Fruit fly (Drosophila melanogaster) whole organism, wandering third instar larva: ENCODE measurements around the gene mTTF.

Source experiments
- CrebA ChIP-seq: fragments of 200-800 bp; sonication (Bioruptor generic); optimal IDR thresholded peaks from 2 replicates; lab custom pipeline; 2016; ENCODE audit warnings: missing biosample characterization, mild to moderate bottlenecking, missing genetic modification characterization, borderline replicate concordance
- GATAd ChIP-seq: sonication (Bioruptor generic); optimal IDR thresholded peaks from 2 replicates; lab custom pipeline; 2016; ENCODE audit warnings: missing biosample characterization, missing genetic modification characterization
- Rel ChIP-seq, 2 experiments: fragments of 200-800 bp; sonication (Bioruptor generic) in 1 of 2; optimal IDR thresholded peaks; 2 replicates in 1 of 2; 3 replicates in 1 of 2; lab custom pipeline; 2016 to 2019; ENCODE audit warnings: mild to moderate bottlenecking in 2 of 2, missing biosample characterization in 2 of 2, missing genetic modification characterization in 2 of 2, moderate library complexity in 1 of 2
- foxo ChIP-seq, 2 experiments: fragments of 200-800 bp; sonication (Bioruptor generic); optimal IDR thresholded peaks; 2 replicates in 1 of 2; 3 replicates in 1 of 2; lab custom pipeline; 2016 to 2017; ENCODE audit warnings: missing biosample characterization in 2 of 2, missing genetic modification characterization in 2 of 2

- no peak for TF ChIP-seq Rel (GFP tag; optimal IDR thresholded peaks at IDR 0.05; lab: Kevin White, UChicago)
- TF ChIP-seq Rel (tag; optimal IDR thresholded peaks at IDR 0.05; lab: Kevin White, UChicago): no peak
- TF ChIP-seq CrebA (GFP tag; lab: Kevin White, UChicago): no peak
- TF ChIP-seq GATAd (GFP tag; lab: Kevin White, UChicago): no peak
- TF ChIP-seq foxo (GFP tag; optimal IDR thresholded peaks at IDR 0.05; lab: Kevin White, UChicago): peak in 1 of 2 experiments; percentile 5
Measured at dm6 chr2L:14372254-14372717, 23.7 kb upstream of the mTTF start.
